Fruit fly (Drosophila melanogaster): ENCODE data around the gene CG8838.

Gene CG8838

dm6 chr2L:3372483-3372929 lies 15.1 kb downstream of the CG8838 start (continued):
- TF ChIP-seq seq (GFP tag; IDR thresholded peaks at IDR 0.05), result no peak
- TF ChIP-seq row (GFP tag; IDR thresholded peaks at IDR 0.05), result peak; percentile 40; the same call in 2 of the 3 replicates
- TF ChIP-seq insv (GFP tag; optimal IDR thresholded peaks at IDR 0.05), result peak; percentile 65 to 94
- TF ChIP-seq eyg (GFP tag; optimal IDR thresholded peaks at IDR 0.05), result no peak
- no peak for TF ChIP-seq D19A (tag; optimal IDR thresholded peaks at IDR 0.05)
- TF ChIP-seq CG10366 (GFP tag; IDR thresholded peaks at IDR 0.05), result no peak
- TF ChIP-seq Antp (GFP tag; optimal IDR thresholded peaks at IDR 0.05), result peak; percentile 7
- no peak for TF ChIP-seq CG7928 (GFP tag; optimal IDR thresholded peaks at IDR 0.05)
- no peak for TF ChIP-seq her (GFP tag; optimal IDR thresholded peaks at IDR 0.05)
- TF ChIP-seq sr (GFP tag; IDR thresholded peaks at IDR 0.05), result no peak
- TF ChIP-seq jigr1 (GFP tag; IDR thresholded peaks at IDR 0.05), result no peak
- TF ChIP-seq amos (GFP tag; IDR thresholded peaks at IDR 0.05; ENCODE audit: partially characterized antibody), result peak; percentile 54
- peak; percentile 6 for TF ChIP-seq CG17359 (tag; optimal IDR thresholded peaks at IDR 0.05)
- TF ChIP-seq CG4854 (GFP tag; optimal IDR thresholded peaks at IDR 0.05), result no peak
- no peak for TF ChIP-seq B-H1 (GFP tag; IDR thresholded peaks at IDR 0.05)
- no peak for TF ChIP-seq slou (GFP tag; optimal IDR thresholded peaks at IDR 0.05)
- TF ChIP-seq zf30C (GFP tag; optimal IDR thresholded peaks at IDR 0.05), result peak; percentile 72
- no peak for TF ChIP-seq CG17612 (GFP tag; IDR thresholded peaks at IDR 0.05)
- TF ChIP-seq CG15601 (tag; optimal IDR thresholded peaks at IDR 0.05), result no peak
- no peak; the same call in 1 of the 2 replicates for TF ChIP-seq CG42726 (GFP tag; IDR thresholded peaks at IDR 0.05; ENCODE audit: partially characterized antibody)
- TF ChIP-seq CG6272 (GFP tag; IDR thresholded peaks at IDR 0.05), result no peak
- no peak for TF ChIP-seq H15 (GFP tag; IDR thresholded peaks at IDR 0.05)
- TF ChIP-seq bbx (GFP tag; IDR thresholded peaks at IDR 0.05; ENCODE audit: partially characterized antibody), result no peak
- no peak for TF ChIP-seq CG12155 (GFP tag; optimal IDR thresholded peaks at IDR 0.05)
- no peak for TF ChIP-seq ttk (GFP tag; IDR thresholded peaks at IDR 0.05)
- no peak for TF ChIP-seq danr (GFP tag; IDR thresholded peaks at IDR 0.05)
- TF ChIP-seq tin (GFP tag; optimal IDR thresholded peaks at IDR 0.05), result no peak
- no peak for TF ChIP-seq sd (tag; optimal IDR thresholded peaks at IDR 0.05)
- peak; percentile 12 for TF ChIP-seq CoRest (tag; optimal IDR thresholded peaks at IDR 0.05)
- TF ChIP-seq Asciz (GFP tag; optimal IDR thresholded peaks at IDR 0.05), result no peak
- no peak for TF ChIP-seq ci (GFP tag; IDR thresholded peaks at IDR 0.05)
- no peak for TF ChIP-seq CG5180 (GFP tag; optimal IDR thresholded peaks at IDR 0.05)
- TF ChIP-seq Oli (tag; optimal IDR thresholded peaks at IDR 0.05), result peak; percentile 13
- no peak for TF ChIP-seq dimm (GFP tag; IDR thresholded peaks at IDR 0.05)
- peak; percentile 9 for TF ChIP-seq caup (GFP tag; optimal IDR thresholded peaks at IDR 0.05; ENCODE audit: severe bottlenecking)
- TF ChIP-seq phol (tag; optimal IDR thresholded peaks at IDR 0.05), result peak; percentile 15
- no peak for TF ChIP-seq CG3726 (GFP tag; IDR thresholded peaks at IDR 0.05)
- no peak for TF ChIP-seq CG15011 (GFP tag; optimal IDR thresholded peaks at IDR 0.05)
- TF ChIP-seq sens (GFP tag), result peak; percentile 19
- no peak for TF ChIP-seq sim (GFP tag; IDR thresholded peaks at IDR 0.05)
- no peak for TF ChIP-seq grn (GFP tag; optimal IDR thresholded peaks at IDR 0.05)
- no peak for TF ChIP-seq chn (GFP tag; optimal IDR thresholded peaks at IDR 0.05)
- no peak for TF ChIP-seq lov (optimal IDR thresholded peaks at IDR 0.05)
- TF ChIP-seq lov (GFP tag; IDR thresholded peaks at IDR 0.05), result 0 out of 3 replicates have a peak, but pooled peaks have one; percentile 5
- TF ChIP-seq abd-A (tag; optimal IDR thresholded peaks at IDR 0.05), result no peak
- TF ChIP-seq Hr51 (GFP tag; optimal IDR thresholded peaks at IDR 0.05), result peak in 1 of 2 experiments; percentile 3
- no peak for TF ChIP-seq ATbp (GFP tag; optimal IDR thresholded peaks at IDR 0.05)
- peak; percentile 13 for TF ChIP-seq dmrt99B (tag; optimal IDR thresholded peaks at IDR 0.05)
- TF ChIP-seq CG15269 (tag; optimal IDR thresholded peaks at IDR 0.05), result peak; percentile 25
- no peak for TF ChIP-seq CG12942 (GFP tag; optimal IDR thresholded peaks at IDR 0.05)
- no peak for TF ChIP-seq NFAT (GFP tag; IDR thresholded peaks at IDR 0.05)
- TF ChIP-seq Dip3 (GFP tag; optimal IDR thresholded peaks at IDR 0.05), result no peak

Data from whole organism, embryonic.